Fruit fly (Drosophila melanogaster) whole organism: ENCODE measurements around the gene erm.

Source experiments
- Dll ChIP-seq: fragments of >200 bp; optimal IDR thresholded peaks from 2 replicates; lab custom pipeline; 2017
- pan ChIP-seq: fragments of >200 bp; optimal IDR thresholded peaks from 2 replicates; lab custom pipeline; 2017
- psq ChIP-seq: fragments of >200 bp; optimal IDR thresholded peaks from 2 replicates; lab custom pipeline; 2017
- usp ChIP-seq: fragments of >200 bp; optimal IDR thresholded peaks from 2 replicates; lab custom pipeline; 2017; ENCODE audit warnings: missing biosample characterization, missing genetic modification characterization, mixed read lengths

dm6 chr2L:2007093-2007492, 36.9 kb upstream of the erm start, which contains the start of gene CG15353:
- no peak for TF ChIP-seq psq (lab: Kevin White, UChicago)
- TF ChIP-seq usp: no peak
- no peak for TF ChIP-seq Dll (lab: Kevin White, UChicago)
- no peak for TF ChIP-seq pan
